Worm (Caenorhabditis elegans): Measurements from ENCODE around the gene sdz-10.

The sdz-10 gene

DNA sequence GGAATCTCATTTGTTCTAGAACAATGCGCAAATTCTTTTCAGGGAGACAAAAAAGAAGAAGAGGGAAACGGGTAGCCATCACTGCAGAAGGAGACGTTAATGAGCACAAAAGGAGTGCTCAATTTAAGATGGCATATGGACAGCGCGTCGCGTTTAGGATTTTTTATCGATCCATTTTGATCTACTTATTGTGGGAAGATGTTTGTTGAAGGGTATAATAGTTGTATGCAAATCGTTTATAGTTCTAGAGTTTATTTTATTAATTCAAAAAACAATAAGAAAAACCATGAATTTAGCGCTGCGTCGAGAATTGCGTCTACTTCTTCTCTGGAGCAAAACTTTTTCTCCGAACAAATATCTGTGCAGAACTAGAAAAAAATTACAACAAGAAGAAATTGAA, 1.5 kb upstream of the sdz-10 start, which contains the start of gene sdz-9:
Gene sdz-9, minus strand, starts transcription at position 101 of the 400 bp plus-strand sequence.
- TF ChIP-seq ahr-1 (tag; optimal IDR thresholded peaks at IDR 0.05), result no peak
- no peak for TF ChIP-seq pax-1 (tag; optimal IDR thresholded peaks at IDR 0.05)
- TF ChIP-seq sox-4 (tag; optimal IDR thresholded peaks at IDR 0.05), result no peak
- no peak for TF ChIP-seq ama-1 (optimal IDR thresholded peaks at IDR 0.05)
- TF ChIP-seq pros-1 (tag; optimal IDR thresholded peaks at IDR 0.05), result no peak
- TF ChIP-seq ceh-31 (tag; optimal IDR thresholded peaks at IDR 0.05), result no peak
- no peak for TF ChIP-seq odd-2 (tag; optimal IDR thresholded peaks at IDR 0.05)

DNA sequence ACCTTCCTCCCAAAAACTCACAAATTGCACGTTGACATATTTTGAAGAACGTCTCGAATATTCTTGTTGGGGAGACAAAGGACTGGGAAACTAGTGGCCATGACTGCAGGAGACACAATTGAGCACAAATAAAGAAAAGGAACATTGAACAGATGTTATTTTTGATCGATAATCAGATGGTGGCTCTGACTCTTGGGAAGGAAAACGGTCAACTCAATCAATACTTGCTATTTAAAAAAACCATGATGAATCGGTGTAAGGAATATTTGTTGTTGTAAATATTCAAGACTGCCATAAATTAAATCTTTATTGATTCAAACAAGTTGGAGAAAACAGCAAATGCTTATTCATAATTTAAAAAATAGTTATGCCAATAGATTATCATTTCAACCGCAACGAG, 1.3 kb downstream of the sdz-10 start, which contains the start of gene fbxb-105:
Gene fbxb-105, minus strand, starts transcription at position 101 of the 400 bp plus-strand sequence.
- no peak for TF ChIP-seq C08G9.2 (tag; optimal IDR thresholded peaks at IDR 0.05)
- no peak for TF ChIP-seq ceh-19 (GFP tag; optimal IDR thresholded peaks at IDR 0.05)

DNA sequence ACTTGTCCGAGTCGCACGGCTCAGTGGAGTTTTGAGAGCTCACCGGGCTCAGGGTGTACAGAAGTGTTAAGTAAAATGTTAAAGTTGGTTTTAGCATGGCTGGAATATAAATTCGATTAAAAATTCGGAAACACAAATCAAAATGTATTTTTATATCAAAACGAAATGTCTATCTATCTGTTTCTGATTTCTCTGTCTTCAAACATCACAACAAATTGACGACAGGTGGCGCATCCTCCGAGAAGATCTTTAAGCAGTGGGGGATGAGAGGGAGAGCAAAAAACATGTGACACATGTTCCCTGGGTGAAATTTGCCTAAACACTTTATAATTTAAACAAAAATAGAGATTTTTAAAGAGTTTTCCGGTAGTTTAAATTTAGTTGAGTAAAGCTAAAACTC, 3.0 kb downstream of the sdz-10 start, which contains the start of gene F08D12.7:
Gene F08D12.7, minus strand, starts transcription at position 101 of the 400 bp plus-strand sequence.
- no peak for TF ChIP-seq pros-1 (tag; optimal IDR thresholded peaks at IDR 0.05)
- no peak for TF ChIP-seq unc-42 (tag; optimal IDR thresholded peaks at IDR 0.05)
- TF ChIP-seq hlh-15 (tag; optimal IDR thresholded peaks at IDR 0.05), result no peak
- no peak for TF ChIP-seq hlh-8 (tag; optimal IDR thresholded peaks at IDR 0.05)
- no peak for TF ChIP-seq pag-3 (tag; optimal IDR thresholded peaks at IDR 0.05; ENCODE audit: borderline replicate concordance)
- no peak for TF ChIP-seq unc-86 (tag; optimal IDR thresholded peaks at IDR 0.05)
- no peak for TF ChIP-seq odd-2 (tag; optimal IDR thresholded peaks at IDR 0.05)
- TF ChIP-seq ceh-31 (tag; optimal IDR thresholded peaks at IDR 0.05), result no peak
- no peak for TF ChIP-seq ceh-18 (tag; optimal IDR thresholded peaks at IDR 0.05)
- TF ChIP-seq tbx-2 (tag; optimal IDR thresholded peaks at IDR 0.05), result no peak
- no peak for TF ChIP-seq gmeb-2 (tag; optimal IDR thresholded peaks at IDR 0.05)
- no peak for TF ChIP-seq lim-6 (tag; optimal IDR thresholded peaks at IDR 0.05)
- no peak for TF ChIP-seq K02D7.2 (tag; optimal IDR thresholded peaks at IDR 0.05)
- TF ChIP-seq pat-9 (tag; optimal IDR thresholded peaks at IDR 0.05), result no peak
- TF ChIP-seq pqm-1 (tag; optimal IDR thresholded peaks at IDR 0.05), result no peak
- TF ChIP-seq dve-1 (tag; optimal IDR thresholded peaks at IDR 0.05), result no peak

DNA sequence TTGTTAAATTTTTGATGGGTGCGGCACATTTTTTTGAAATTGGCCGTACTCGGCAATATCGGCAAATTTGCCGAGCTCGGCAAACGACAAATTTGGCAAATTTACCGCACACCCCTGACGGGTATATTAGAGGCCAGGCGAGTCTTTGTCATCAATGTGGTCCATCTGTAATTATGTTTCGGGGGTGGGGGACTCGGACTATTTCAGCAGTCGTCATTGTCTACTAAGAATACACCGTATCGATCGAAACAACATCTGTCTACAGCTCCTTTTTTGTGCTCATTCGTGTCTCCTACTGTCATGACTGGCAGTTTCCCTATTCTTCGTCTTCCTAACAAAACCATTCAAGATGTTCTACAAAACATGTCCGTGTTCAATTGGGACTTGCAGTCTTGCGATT, 5.7 kb downstream of the sdz-10 start, which contains the start of gene F08D12.15:
Gene F08D12.15, plus strand, starts transcription at position 301 of the 400 bp plus-strand sequence.
- TF ChIP-seq odd-2 (tag; optimal IDR thresholded peaks at IDR 0.05), result no peak

DNA sequence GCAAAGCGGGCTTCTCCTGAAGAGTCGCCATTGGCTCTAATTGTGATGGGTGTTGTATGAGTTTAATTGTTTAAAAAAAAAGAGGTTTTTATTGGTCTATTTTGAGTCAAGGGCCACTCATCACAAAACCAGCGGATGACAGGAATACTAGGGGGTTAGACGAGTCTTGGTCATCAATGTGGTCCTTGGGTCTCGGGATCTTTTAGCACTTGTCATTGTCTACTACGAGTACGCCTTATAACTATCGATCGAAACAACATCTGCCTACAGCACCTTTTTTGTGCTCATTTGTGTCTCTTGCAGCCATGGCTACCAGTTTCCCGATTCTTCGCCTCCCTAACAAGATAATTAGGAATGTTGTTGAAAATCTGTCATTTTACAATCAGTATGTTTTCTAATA, 7.4 kb downstream of the sdz-10 start, which contains the start of gene fbxb-108:
Gene fbxb-108, plus strand, starts transcription at position 301 of the 400 bp plus-strand sequence.
- no peak for TF ChIP-seq T23F11.4 (GFP tag; optimal IDR thresholded peaks at IDR 0.05)
- TF ChIP-seq ceh-34 (tag; optimal IDR thresholded peaks at IDR 0.05), result no peak
- TF ChIP-seq fkh-10 (GFP tag; optimal IDR thresholded peaks at IDR 0.05), result no peak
- no peak for TF ChIP-seq ceh-31 (tag; optimal IDR thresholded peaks at IDR 0.05)
- TF ChIP-seq ama-1 (optimal IDR thresholded peaks at IDR 0.05), result no peak
- no peak for TF ChIP-seq unc-86 (tag; optimal IDR thresholded peaks at IDR 0.05)
- no peak for TF ChIP-seq che-1 (tag; optimal IDR thresholded peaks at IDR 0.05)
- no peak for TF ChIP-seq pax-1 (tag; optimal IDR thresholded peaks at IDR 0.05)
- no peak for TF ChIP-seq ceh-45 (GFP tag; IDR thresholded peaks at IDR 0.05)
- TF ChIP-seq nfya-1 (tag; optimal IDR thresholded peaks at IDR 0.05), result no peak

DNA sequence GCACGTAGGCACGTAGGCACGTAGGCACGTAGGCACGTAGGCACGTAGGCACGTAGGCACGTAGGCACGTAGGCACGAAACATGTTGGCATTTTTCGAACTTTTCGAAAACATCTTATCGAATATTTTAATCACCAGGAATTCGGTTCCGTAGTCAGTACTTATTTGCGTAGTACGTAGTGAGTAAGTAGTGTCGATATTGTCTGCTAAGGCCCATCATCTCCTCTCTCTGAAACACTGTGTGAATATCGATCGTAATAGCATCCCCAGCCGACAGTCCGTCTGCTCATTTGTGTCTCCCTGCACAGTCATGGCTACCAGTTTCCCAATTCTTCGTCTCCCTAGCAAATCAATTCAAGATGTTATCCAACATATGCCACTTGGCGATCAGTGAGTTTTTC, 10.0 kb downstream of the sdz-10 start, which contains the start of gene fbxb-106:
Gene fbxb-106, plus strand, starts transcription at position 301 of the 400 bp plus-strand sequence.
- TF ChIP-seq ceh-34 (tag; optimal IDR thresholded peaks at IDR 0.05) (no peak), hlh-30 (tag; optimal IDR thresholded peaks at IDR 0.05; ENCODE audit: insufficient read depth) (no peak), ceh-19 (GFP tag; optimal IDR thresholded peaks at IDR 0.05) (no peak), ceh-6 (GFP tag; optimal IDR thresholded peaks at IDR 0.05) (no peak), fax-1 (tag; optimal IDR thresholded peaks at IDR 0.05) (no peak), npax-4 (tag; optimal IDR thresholded peaks at IDR 0.05) (no peak), ama-1 (optimal IDR thresholded peaks at IDR 0.05) (no peak), ceh-45 (GFP tag; IDR thresholded peaks at IDR 0.05) (no peak), ceh-9 (tag; optimal IDR thresholded peaks at IDR 0.05) (no peak), dve-1 (tag; optimal IDR thresholded peaks at IDR 0.05) (no peak), ceh-14 (tag; optimal IDR thresholded peaks at IDR 0.05) (no peak), tbx-7 (tag; optimal IDR thresholded peaks at IDR 0.05) (no peak), unc-42 (tag; optimal IDR thresholded peaks at IDR 0.05) (no peak), C38D4.7 (GFP tag; optimal IDR thresholded peaks at IDR 0.05) (no peak), elt-2 (tag; optimal IDR thresholded peaks at IDR 0.05) (no peak)

Data from whole organism, late embryonic.